Fruit fly (Drosophila melanogaster): ENCODE measurements around the gene CG9452.
"Not testable (repeated sequence)": the region's sequence is repeated elsewhere in the genome, so short reads cannot be mapped to it uniquely, and the experiment has no call there.

CG9452 gene

DNA sequence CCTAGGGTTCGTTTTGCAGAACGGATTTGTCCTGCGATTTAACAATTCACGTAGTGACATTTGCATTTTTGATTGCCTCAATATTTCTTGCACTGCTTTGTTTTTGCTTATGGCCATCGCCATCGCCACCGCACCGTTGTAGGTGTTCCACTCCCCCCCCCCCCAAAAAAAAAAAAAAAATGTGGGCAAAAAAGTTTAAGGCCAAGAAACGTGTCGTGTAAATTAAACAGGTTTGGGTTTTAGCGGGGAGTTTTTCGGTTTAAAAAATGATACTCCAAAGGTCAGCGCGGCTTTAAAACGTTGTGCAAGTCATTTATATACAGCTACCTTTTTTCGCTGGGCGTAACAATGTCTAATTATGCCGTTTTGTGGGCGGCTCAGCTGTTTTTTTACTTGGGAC is 22.5 kb downstream of the CG9452 start:
- TF ChIP-seq fd96Ca (GFP tag; IDR thresholded peaks at IDR 0.05) (0 out of 3 replicates have a peak, but pooled peaks have one; percentile 10), Ets98B (GFP tag; IDR thresholded peaks at IDR 0.05) (no peak), CG17806 (tag; optimal IDR thresholded peaks at IDR 0.05) (no peak), CG12605 (GFP tag; IDR thresholded peaks at IDR 0.05) (no peak), CG10348 (GFP tag; IDR thresholded peaks at IDR 0.05) (no peak), CG8301 (tag; optimal IDR thresholded peaks at IDR 0.05) (no peak), CG34367 (tag; optimal IDR thresholded peaks at IDR 0.05) (no peak), CG32121 (GFP tag; IDR thresholded peaks at IDR 0.05) (no peak), Pif1B (GFP tag; optimal IDR thresholded peaks at IDR 0.05) (no peak), CG4496 (GFP tag; IDR thresholded peaks at IDR 0.05) (0 out of 3 replicates have a peak, but pooled peaks have one; percentile 30), D1 (tag; optimal IDR thresholded peaks at IDR 0.05) (no peak), CG14655 (GFP tag; optimal IDR thresholded peaks at IDR 0.05) (no peak)

DNA sequence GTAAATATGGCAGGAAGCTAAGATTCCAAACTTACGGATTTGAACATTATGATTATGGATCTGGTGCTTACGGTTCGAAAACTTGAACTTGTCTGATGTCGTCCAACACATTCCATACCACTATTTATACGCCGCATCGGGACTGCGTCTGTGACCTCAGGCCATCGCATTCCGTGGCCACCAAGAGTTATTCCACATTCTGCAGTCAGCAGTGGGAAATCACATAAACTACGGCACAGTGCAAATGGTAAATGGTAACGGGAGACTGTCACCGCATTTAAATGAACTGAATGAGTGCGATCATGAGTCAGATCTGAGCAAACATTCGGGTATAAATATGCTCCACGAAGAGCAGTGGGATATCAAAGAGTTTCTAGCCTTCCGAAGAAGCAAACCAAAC is 28.2 kb downstream of the CG9452 start, which contains the start of the genes CG18294 and CG32213:
Gene CG18294 (minus strand): TSS at position 101 of the 400 bp plus-strand sequence.
Gene CG32213 (plus strand): TSS at position 362 of the 400 bp plus-strand sequence.
- not testable (repeated sequence) for TF ChIP-seq CG32121 (GFP tag; IDR thresholded peaks at IDR 0.05); CG17806 (tag; optimal IDR thresholded peaks at IDR 0.05); CG13204 (GFP tag; optimal IDR thresholded peaks at IDR 0.05)

DNA sequence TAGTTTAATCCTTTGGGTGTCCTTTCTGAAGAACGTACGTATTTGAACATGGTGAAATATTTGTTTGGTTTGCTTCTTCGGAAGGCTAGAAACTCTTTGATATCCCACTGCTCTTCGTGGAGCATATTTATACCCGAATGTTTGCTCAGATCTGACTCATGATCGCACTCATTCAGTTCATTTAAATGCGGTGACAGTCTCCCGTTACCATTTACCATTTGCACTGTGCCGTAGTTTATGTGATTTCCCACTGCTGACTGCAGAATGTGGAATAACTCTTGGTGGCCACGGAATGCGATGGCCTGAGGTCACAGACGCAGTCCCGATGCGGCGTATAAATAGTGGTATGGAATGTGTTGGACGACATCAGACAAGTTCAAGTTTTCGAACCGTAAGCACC is 31.5 kb downstream of the CG9452 start, which contains the start of the genes 825-Oak and CG12519:
Gene 825-Oak (minus strand): TSS at position 101 of the 400 bp plus-strand sequence.
Gene CG12519 (plus strand): TSS at position 364 of the 400 bp plus-strand sequence.
- not testable (repeated sequence) for TF ChIP-seq CG10348 (GFP tag; IDR thresholded peaks at IDR 0.05); CG8159 (tag; optimal IDR thresholded peaks at IDR 0.05); Snoo (tag; optimal IDR thresholded peaks at IDR 0.05)

- TF ChIP-seq CG10348 (GFP tag; IDR thresholded peaks at IDR 0.05); CG17806 (tag; optimal IDR thresholded peaks at IDR 0.05); CG8301 (tag; optimal IDR thresholded peaks at IDR 0.05): not testable (repeated sequence)
Measured at dm6 chr3L:19466979-19467378, 36.7 kb downstream of the CG9452 start, which contains the start of the genes CG14096 and CG32214. Gene CG14096 (minus strand): TSS chr3L:19467079. Gene CG32214 (plus strand): TSS chr3L:19467346.

- TF ChIP-seq CG17806 (tag; optimal IDR thresholded peaks at IDR 0.05) (no peak), CG10348 (GFP tag; IDR thresholded peaks at IDR 0.05) (no peak), CG15710 (tag; optimal IDR thresholded peaks at IDR 0.05) (no peak), CG14655 (GFP tag; optimal IDR thresholded peaks at IDR 0.05) (no peak), CG13204 (GFP tag; optimal IDR thresholded peaks at IDR 0.05) (no peak), Snoo (tag; optimal IDR thresholded peaks at IDR 0.05) (no peak), Pif1A (GFP tag; optimal IDR thresholded peaks at IDR 0.05) (no peak), CG4496 (GFP tag; IDR thresholded peaks at IDR 0.05) (no peak), EcR (GFP tag; optimal IDR thresholded peaks at IDR 0.05) (no peak), Pif1B (GFP tag; optimal IDR thresholded peaks at IDR 0.05) (no peak), CG12605 (GFP tag; IDR thresholded peaks at IDR 0.05) (no peak), CG9948 (tag; optimal IDR thresholded peaks at IDR 0.05) (no peak), D1 (tag; optimal IDR thresholded peaks at IDR 0.05) (no peak)
Measured at dm6 chr3L:19464659-19465058, 39.0 kb downstream of the CG9452 start, which contains the start of gene CG14095. Gene CG14095 (minus strand): TSS chr3L:19464759.
